Worm (Caenorhabditis elegans): ENCODE data around the gene lnkn-1.

ce11 chrIII:8893464-8893863, 3.4 kb downstream of the lnkn-1 start, which contains the start of gene ZK637.4:
- TF ChIP-seq ces-1 (GFP tag; optimal IDR thresholded peaks at IDR 0.05) = no peak
- TF ChIP-seq drap-1 (GFP tag; optimal IDR thresholded peaks at IDR 0.05) = no peak
- no peak for TF ChIP-seq nhr-12 (tag; optimal IDR thresholded peaks at IDR 0.05)

All from whole organism, mixed stage, embryonic.